Worm (Caenorhabditis elegans): Measurements from ENCODE around the gene R07B1.7.

- no peak for TF ChIP-seq pros-1 (tag; optimal IDR thresholded peaks at IDR 0.05)
- no peak for TF ChIP-seq pha-4 (tag; optimal IDR thresholded peaks at IDR 0.05)
These were observed 20.6 kb upstream of the R07B1.7 start for ce11 chrX:9848214-9848789.

All from whole organism, late embryonic.